Worm (Caenorhabditis elegans) whole organism, early embryonic: ENCODE results near the gene C03G5.14.

ENCODE experiments used
- F13C5.2 ChIP-seq: sonication (generic microtip); optimal IDR thresholded peaks from 2 replicates; lab custom pipeline; 2017; ENCODE audit warnings: mild to moderate bottlenecking, missing genetic modification characterization, inconsistent platforms, missing compliant biosample characterization
- aly-1 ChIP-seq: sonication (generic microtip); optimal IDR thresholded peaks from 2 replicates; lab custom pipeline; 2016; ENCODE audit warnings: missing genetic modification characterization, missing compliant biosample characterization
- ama-1 ChIP-seq: fragments of 150-350 bp; optimal IDR thresholded peaks from 2 replicates; lab custom pipeline; 2014
- ets-7 ChIP-seq: sonication (generic microtip); optimal IDR thresholded peaks from 2 replicates; lab custom pipeline; 2016; ENCODE audit warnings: missing genotype, missing genetic modification characterization, missing compliant biosample characterization
- flt-1 ChIP-seq: fragments of 200-800 bp; sonication (Bioruptor generic); IDR thresholded peaks from 2 replicates; pipeline ENCODE4 v1.3.6; 2022; ENCODE audit warnings: missing genetic modification characterization, missing compliant biosample characterization
- hmbx-1 ChIP-seq: sonication (generic microtip); optimal IDR thresholded peaks from 2 replicates; lab custom pipeline; 2016; ENCODE audit warnings: mild to moderate bottlenecking, missing genetic modification characterization, missing compliant biosample characterization
- hmg-4 ChIP-seq: fragments of 200-800 bp; sonication (Bioruptor generic); optimal IDR thresholded peaks from 2 replicates; lab custom pipeline; 2018; ENCODE audit warnings: mild to moderate bottlenecking, missing genetic modification characterization, missing compliant biosample characterization
- hnd-1 ChIP-seq: sonication (generic microtip); optimal IDR thresholded peaks from 2 replicates; lab custom pipeline; 2016; ENCODE audit warnings: missing genetic modification characterization, missing compliant biosample characterization
- pes-1 ChIP-seq: fragments of 200-800 bp; sonication (Bioruptor generic); IDR thresholded peaks from 2 replicates; pipeline ENCODE4 v1.3.6; 2022; ENCODE audit warnings: missing genetic modification reagents, missing genetic modification characterization, missing compliant biosample characterization
- scrt-1 ChIP-seq: fragments of 200-800 bp; sonication (Bioruptor generic); IDR thresholded peaks from 2 replicates; pipeline ENCODE4 v1.3.6; 2022; ENCODE audit warnings: missing genetic modification characterization, missing compliant biosample characterization
- sea-1 ChIP-seq: fragments of 200-800 bp; sonication (Bioruptor generic); conservative IDR thresholded peaks from 2 replicates; pipeline ENCODE4 v1.3.6; 2022; ENCODE audit warnings: missing genetic modification characterization, missing compliant biosample characterization
- tbx-11 ChIP-seq: fragments of 200-800 bp; sonication (Bioruptor generic); IDR thresholded peaks from 2 replicates; pipeline ENCODE4 v1.3.6; 2022; ENCODE audit warnings: missing genetic modification characterization, missing compliant biosample characterization
- tbx-37 ChIP-seq: fragments of 200-800 bp; sonication (Bioruptor generic); conservative IDR thresholded peaks from 2 replicates; pipeline ENCODE4 v1.3.6; 2022; ENCODE audit warnings: missing genetic modification reagents, missing genetic modification characterization, missing compliant biosample characterization

DNA sequence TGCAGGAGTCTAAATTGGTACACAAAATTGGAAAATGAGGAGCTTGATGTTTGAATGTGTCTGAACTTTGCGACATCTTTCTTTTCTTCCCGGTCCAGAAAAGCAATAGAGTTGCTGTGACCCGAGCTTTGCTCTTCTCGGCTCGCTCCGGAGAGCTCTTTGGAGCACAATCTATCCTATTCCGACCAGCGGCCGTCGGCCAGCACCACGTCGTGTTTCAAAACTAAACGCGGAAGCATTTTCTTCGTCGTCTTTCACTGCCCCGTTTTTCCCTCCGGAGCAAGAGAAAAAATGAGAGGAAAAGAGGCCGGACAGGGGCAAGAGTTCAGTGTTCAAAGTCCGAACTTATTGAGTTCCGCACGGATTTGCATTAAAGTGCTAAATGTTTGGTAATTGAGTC, 42.7 kb upstream of the C03G5.14 start:
- TF ChIP-seq ama-1 (lab: Kevin White, UChicago) (no peak), ets-7 (no peak), tbx-37 (no peak), hmg-4 (GFP tag; lab: Kevin White, UChicago) (no peak), hnd-1 (tag; lab: Kevin White, UChicago) (no peak), tbx-11 (GFP tag; lab: Robert Waterston, UW) (no peak), aly-1 (tag; lab: Kevin White, UChicago) (no peak), F13C5.2 (no peak), scrt-1 (GFP tag; lab: Robert Waterston, UW) (no peak), pes-1 (GFP tag; lab: Robert Waterston, UW) (no peak), flt-1 (no peak), hmbx-1 (tag; lab: Kevin White, UChicago) (no peak), sea-1 (GFP tag; lab: Robert Waterston, UW) (no peak)
